Worm (Caenorhabditis elegans) whole organism, young adult: ENCODE results near the gene cope-1.

Experiments used
- B0035.1 ChIP-seq: sonication (generic microtip); optimal IDR thresholded peaks from 2 replicates; lab custom pipeline; 2016; ENCODE audit warnings: missing genetic modification characterization, mild to moderate bottlenecking, missing compliant biosample characterization, missing genotype, missing genetic modification reagents
- C06A6.2 ChIP-seq: fragments of 200-800 bp; sonication (Bioruptor generic); conservative IDR thresholded peaks from 2 replicates; pipeline ENCODE4 v1.3.6; 2022; ENCODE audit warnings: missing genetic modification characterization, missing compliant biosample characterization
- F23B12.7 ChIP-seq: sonication (generic microtip); optimal IDR thresholded peaks from 2 replicates; lab custom pipeline; 2017; ENCODE audit warnings: missing genetic modification characterization, mild to moderate bottlenecking, missing compliant biosample characterization, antibody characterized with exemption, moderate library complexity; ENCODE audit not compliant: insufficient read depth
- F37B4.10 ChIP-seq: fragments of 200-800 bp; sonication (Bioruptor generic); IDR thresholded peaks from 2 replicates; pipeline ENCODE4 v1.3.6; 2022; ENCODE audit warnings: missing genetic modification characterization, missing compliant biosample characterization
- F55B11.4 ChIP-seq: sonication (generic microtip); optimal IDR thresholded peaks from 2 replicates; lab custom pipeline; 2016; ENCODE audit warnings: missing compliant biosample characterization, missing genetic modification characterization, borderline replicate concordance; ENCODE audit not compliant: insufficient read depth
- F57A8.1 ChIP-seq: fragments of 200-800 bp; sonication (Bioruptor generic); optimal IDR thresholded peaks from 2 replicates; lab custom pipeline; 2018; ENCODE audit warnings: mild to moderate bottlenecking, missing genetic modification characterization, moderate library complexity, missing compliant biosample characterization
- F57C9.4 ChIP-seq: sonication (generic microtip); optimal IDR thresholded peaks from 2 replicates; lab custom pipeline; 2017; ENCODE audit warnings: mild to moderate bottlenecking, missing genetic modification characterization, missing compliant biosample characterization
- Y53G8AR.9 ChIP-seq: fragments of 200-800 bp; sonication (Bioruptor generic); conservative IDR thresholded peaks from 2 replicates; pipeline ENCODE4 v1.3.6; 2022; ENCODE audit warnings: missing genetic modification reagents, missing genetic modification characterization, missing compliant biosample characterization
- Y67H2A.10 ChIP-seq: fragments of 200-800 bp; sonication (Bioruptor generic); conservative IDR thresholded peaks from 2 replicates; pipeline ENCODE4 v1.3.6; 2022; ENCODE audit warnings: missing genetic modification reagents, missing genetic modification characterization, missing compliant biosample characterization
- Y79H2A.3 ChIP-seq: fragments of 200-800 bp; sonication (Bioruptor generic); conservative IDR thresholded peaks from 2 replicates; pipeline ENCODE4 v1.3.6; 2022; ENCODE audit warnings: missing genetic modification reagents, missing genetic modification characterization, missing compliant biosample characterization
- aptf-2 ChIP-seq: fragments of 200-800 bp; sonication (Bioruptor generic); conservative IDR thresholded peaks from 2 replicates; pipeline ENCODE4 v1.3.6; 2022; ENCODE audit warnings: missing genetic modification reagents, missing genetic modification characterization, missing compliant biosample characterization
- atf-7 ChIP-seq: sonication (generic microtip); optimal IDR thresholded peaks from 2 replicates; lab custom pipeline; 2017; ENCODE audit warnings: mild to moderate bottlenecking, missing genetic modification characterization, missing compliant biosample characterization
- attf-3 ChIP-seq: fragments of 200-800 bp; sonication (Bioruptor generic); conservative IDR thresholded peaks from 2 replicates; pipeline ENCODE4 v1.3.6; 2022; ENCODE audit warnings: missing genetic modification reagents, missing genetic modification characterization, missing compliant biosample characterization
- bed-2 ChIP-seq: fragments of 200-800 bp; sonication (Bioruptor generic); IDR thresholded peaks from 2 replicates; pipeline ENCODE4 v1.3.6; 2022; ENCODE audit warnings: missing genetic modification reagents, missing genetic modification characterization, missing compliant biosample characterization
- cebp-1 ChIP-seq, 2 experiments: fragments of 200-800 bp in 1 of 2; sonication (Bioruptor generic) in 1 of 2; sonication (generic microtip) in 1 of 2; IDR thresholded peaks in 1 of 2; optimal IDR thresholded peaks in 1 of 2; 2 replicates each; pipeline versions ENCODE4 v1.3.6 to Lab custom; 2017 to 2022; ENCODE audit warnings: missing compliant biosample characterization in 2 of 2, missing genetic modification characterization in 2 of 2, mild to moderate bottlenecking in 1 of 2, missing genetic modification reagents in 1 of 2, moderate library complexity in 1 of 2
- cebp-2 ChIP-seq: fragments of 200-800 bp; sonication (Bioruptor generic); IDR thresholded peaks from 2 replicates; pipeline ENCODE4 v1.3.6; 2022; ENCODE audit warnings: missing genetic modification characterization, missing compliant biosample characterization
- ceh-100 ChIP-seq: fragments of 200-800 bp; sonication (Bioruptor generic); IDR thresholded peaks from 2 replicates; pipeline ENCODE4 v1.3.6; 2022; ENCODE audit warnings: missing genetic modification reagents, missing genetic modification characterization, missing compliant biosample characterization
- ceh-27 ChIP-seq: fragments of 200-800 bp; sonication (Bioruptor generic); optimal IDR thresholded peaks from 2 replicates; lab custom pipeline; 2018; ENCODE audit warnings: mild to moderate bottlenecking, missing genetic modification characterization, moderate library complexity, missing compliant biosample characterization
- ceh-40 ChIP-seq: fragments of 200-800 bp; sonication (Bioruptor generic); IDR thresholded peaks from 2 replicates; pipeline ENCODE4 v1.3.6; 2022; ENCODE audit warnings: missing genetic modification characterization, missing compliant biosample characterization
- ceh-58 ChIP-seq: fragments of 200-800 bp; sonication (Bioruptor generic); IDR thresholded peaks from 2 replicates; pipeline ENCODE4 v1.3.6; 2022; ENCODE audit warnings: missing genetic modification characterization, missing compliant biosample characterization
- dox-1 ChIP-seq: fragments of 200-800 bp; sonication (Bioruptor generic); IDR thresholded peaks from 2 replicates; pipeline ENCODE4 v1.3.6; 2022; ENCODE audit warnings: missing genetic modification reagents, missing genetic modification characterization, missing compliant biosample characterization
- dpl-1 ChIP-seq: fragments of 150-350 bp; optimal IDR thresholded peaks from 2 replicates; lab custom pipeline; 2014; ENCODE audit warnings: missing biosample characterization, missing genetic modification reagents, missing genetic modification characterization
- efl-1 ChIP-seq: fragments of 150-350 bp; optimal IDR thresholded peaks from 2 replicates; lab custom pipeline; 2014; ENCODE audit warnings: missing biosample characterization, missing genetic modification reagents, missing genetic modification characterization
- fkh-3 ChIP-seq: sonication (generic microtip); optimal IDR thresholded peaks from 2 replicates; lab custom pipeline; 2016; ENCODE audit warnings: mild to moderate bottlenecking, missing genetic modification characterization, missing compliant biosample characterization
- hmg-1.2 ChIP-seq: fragments of 200-800 bp; sonication (Bioruptor generic); IDR thresholded peaks from 2 replicates; pipeline ENCODE4 v1.3.6; 2022; ENCODE audit warnings: missing genetic modification reagents, missing genetic modification characterization, missing compliant biosample characterization
- lag-1 ChIP-seq: fragments of 200-800 bp; sonication (Bioruptor generic); IDR thresholded peaks from 2 replicates; pipeline ENCODE4 v1.3.6; 2022; ENCODE audit warnings: missing genetic modification reagents, missing genetic modification characterization, missing compliant biosample characterization
- madf-3 ChIP-seq: fragments of 200-800 bp; sonication (Bioruptor generic); IDR thresholded peaks from 2 replicates; pipeline ENCODE4 v1.3.6; 2022; ENCODE audit warnings: missing genetic modification reagents, missing genetic modification characterization, missing compliant biosample characterization
- madf-8 ChIP-seq: fragments of 200-800 bp; sonication (Bioruptor generic); conservative IDR thresholded peaks from 2 replicates; pipeline ENCODE4 v1.3.6; 2022; ENCODE audit warnings: missing genetic modification reagents, missing genetic modification characterization, missing compliant biosample characterization
- mel-28 ChIP-seq: sonication (generic microtip); optimal IDR thresholded peaks from 2 replicates; lab custom pipeline; 2016; ENCODE audit warnings: borderline replicate concordance, mild to moderate bottlenecking, missing genetic modification characterization, missing compliant biosample characterization
- mxl-1 ChIP-seq: sonication (generic microtip); optimal IDR thresholded peaks from 2 replicates; lab custom pipeline; 2016; ENCODE audit warnings: missing genetic modification characterization, missing compliant biosample characterization
- nhr-90 ChIP-seq: sonication (generic microtip); optimal IDR thresholded peaks from 2 replicates; lab custom pipeline; 2016; ENCODE audit warnings: missing genotype, mild to moderate bottlenecking, missing genetic modification characterization, missing compliant biosample characterization
- repo-1 ChIP-seq: sonication (generic microtip); optimal IDR thresholded peaks from 2 replicates; lab custom pipeline; 2017; ENCODE audit warnings: mild to moderate bottlenecking, missing genetic modification characterization, missing compliant biosample characterization
- rpc-1 ChIP-seq, 2 experiments: fragments of 150-350 bp in 1 of 2; sonication (generic microtip) in 1 of 2; optimal IDR thresholded peaks; 2 replicates each; lab custom pipeline; 2014 to 2018; ENCODE audit warnings: missing biosample characterization in 1 of 2, missing genetic modification characterization in 1 of 2, missing genetic modification reagents in 1 of 2, missing genotype in 1 of 2
- snpc-1.1 ChIP-seq: sonication (generic microtip); optimal IDR thresholded peaks from 2 replicates; lab custom pipeline; 2017; ENCODE audit warnings: missing genetic modification characterization, mild to moderate bottlenecking, missing compliant biosample characterization, antibody characterized with exemption, moderate library complexity, missing genotype, missing genetic modification reagents; ENCODE audit not compliant: insufficient read depth
- snpc-4 ChIP-seq, 5 experiments: fragments of 150-350 bp in 1 of 5; sonication (generic microtip) in 4 of 5; optimal IDR thresholded peaks; 2 replicates each; lab custom pipeline; 2014 to 2018; ENCODE audit warnings: missing genetic modification characterization in 5 of 5, missing biosample characterization in 3 of 5, antibody characterized with exemption in 2 of 5, mild to moderate bottlenecking in 2 of 5, missing compliant biosample characterization in 2 of 5, missing genotype in 2 of 5, moderate library complexity in 2 of 5, missing genetic modification reagents in 1 of 5
- tbx-9 ChIP-seq: sonication (generic microtip); optimal IDR thresholded peaks from 2 replicates; lab custom pipeline; 2016; ENCODE audit warnings: borderline replicate concordance, missing genetic modification characterization, inconsistent platforms, missing compliant biosample characterization
- tlf-1 ChIP-seq: fragments of 200-800 bp; sonication (Bioruptor generic); optimal IDR thresholded peaks from 2 replicates; lab custom pipeline; 2018; ENCODE audit warnings: mild to moderate bottlenecking, missing genetic modification characterization, missing compliant biosample characterization
- unc-62 ChIP-seq: fragments of 150-350 bp; optimal IDR thresholded peaks from 2 replicates; lab custom pipeline; 2014; ENCODE audit warnings: missing biosample characterization, missing genetic modification reagents, missing genetic modification characterization
- zim-3 ChIP-seq: sonication (generic microtip); optimal IDR thresholded peaks from 2 replicates; lab custom pipeline; 2017; ENCODE audit warnings: mild to moderate bottlenecking, missing genetic modification characterization, moderate library complexity, missing compliant biosample characterization
- ztf-25 ChIP-seq: fragments of 200-800 bp; sonication (Bioruptor generic); IDR thresholded peaks from 2 replicates; pipeline ENCODE4 v1.3.6; 2022; ENCODE audit warnings: missing genetic modification reagents, missing genetic modification characterization, missing compliant biosample characterization
- ztf-26 ChIP-seq: sonication (generic microtip); optimal IDR thresholded peaks from 2 replicates; lab custom pipeline; 2017; ENCODE audit warnings: missing genetic modification characterization, missing compliant biosample characterization

cope-1 gene

ce11 chrIII:13390789-13391188 is 35.3 kb upstream of the cope-1 start:
- TF ChIP-seq F55B11.4 (tag; lab: Kevin White, UChicago) = no peak
- no peak for TF ChIP-seq aptf-2 (GFP tag; lab: Robert Waterston, UW)
- no peak for TF ChIP-seq dox-1 (GFP tag; lab: Robert Waterston, UW)
- TF ChIP-seq madf-3 (GFP tag; lab: Robert Waterston, UW) = no peak
- TF ChIP-seq dpl-1 = no peak
- TF ChIP-seq rpc-1 (optimal IDR thresholded peaks at IDR 0.05; lab: Kevin White, UChicago) = no peak
- no peak for TF ChIP-seq rpc-1 (tag; optimal IDR thresholded peaks at IDR 0.05; lab: Kevin White, UChicago)
- no peak for TF ChIP-seq ztf-25 (GFP tag; lab: Robert Waterston, UW)
- no peak for TF ChIP-seq zim-3 (tag; lab: Kevin White, UChicago)
- TF ChIP-seq F37B4.10 (GFP tag; lab: Robert Waterston, UW) = no peak
- TF ChIP-seq fkh-3 (tag; lab: Kevin White, UChicago) = no peak
- no peak for TF ChIP-seq efl-1 (GFP tag; lab: Kevin White, UChicago)
- TF ChIP-seq hmg-1.2 = no peak
- TF ChIP-seq snpc-4 (GFP tag; optimal IDR thresholded peaks at IDR 0.05; lab: Kevin White, UChicago) = no peak
- no peak for TF ChIP-seq snpc-4 (tag; optimal IDR thresholded peaks at IDR 0.05; lab: Kevin White, UChicago)
- TF ChIP-seq repo-1 (tag; lab: Kevin White, UChicago) = no peak
- no peak for TF ChIP-seq bed-2 (GFP tag; lab: Robert Waterston, UW)
- TF ChIP-seq Y79H2A.3 (GFP tag; lab: Robert Waterston, UW) = no peak
- no peak for TF ChIP-seq cebp-1 (GFP tag; IDR thresholded peaks at IDR 0.05; lab: Robert Waterston, UW)
- no peak for TF ChIP-seq cebp-1 (tag; optimal IDR thresholded peaks at IDR 0.05; lab: Kevin White, UChicago)
- no peak for TF ChIP-seq Y53G8AR.9 (GFP tag; lab: Robert Waterston, UW)
- TF ChIP-seq tlf-1 (GFP tag; lab: Kevin White, UChicago) = no peak
- no peak for TF ChIP-seq snpc-1.1 (tag; lab: Kevin White, UChicago)

ce11 chrIII:13393239-13393638 is 32.8 kb upstream of the cope-1 start, which contains the start of gene dnj-17:
Gene dnj-17 (minus strand): TSS chrIII:13393339.
- no peak for TF ChIP-seq F57A8.1
- TF ChIP-seq cebp-1 (GFP tag; IDR thresholded peaks at IDR 0.05; lab: Robert Waterston, UW) = no peak
- TF ChIP-seq cebp-1 (tag; optimal IDR thresholded peaks at IDR 0.05; lab: Kevin White, UChicago) = no peak
- no peak for TF ChIP-seq madf-3 (GFP tag; lab: Robert Waterston, UW)
- no peak for TF ChIP-seq mel-28 (tag; lab: Kevin White, UChicago)
- no peak for TF ChIP-seq zim-3 (tag; lab: Kevin White, UChicago)
- TF ChIP-seq hmg-1.2 = peak; percentile 72
- TF ChIP-seq madf-8 = no peak
- TF ChIP-seq atf-7 = no peak
- TF ChIP-seq ceh-100 (GFP tag; lab: Robert Waterston, UW) = no peak

DNA sequence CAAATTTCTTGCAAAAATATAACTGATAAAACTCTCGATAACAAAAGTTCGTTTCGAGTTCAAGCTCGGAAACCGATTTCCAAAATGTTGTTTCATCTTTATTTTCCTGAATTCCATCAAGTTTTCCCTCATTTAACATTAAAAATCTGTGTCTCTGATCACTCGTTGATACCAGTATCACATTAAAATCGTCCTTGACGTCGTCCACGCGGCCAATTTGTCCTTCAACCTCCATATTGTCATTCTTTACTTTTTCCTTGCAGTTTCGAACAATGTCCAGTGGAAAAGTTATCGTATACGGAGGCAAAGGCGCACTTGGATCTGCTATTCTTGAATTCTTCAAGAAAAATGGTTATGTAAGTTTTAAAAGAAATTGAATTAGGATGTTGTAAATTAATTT is 32.4 kb upstream of the cope-1 start, which contains the start of gene qdpr-1:
Gene qdpr-1, plus strand, starts transcription at position 264 of the 400 bp plus-strand sequence.
- TF ChIP-seq ztf-26 (no peak), Y53G8AR.9 (GFP tag; lab: Robert Waterston, UW) (no peak), F57C9.4 (tag; lab: Kevin White, UChicago) (no peak), unc-62 (no peak), ceh-58 (GFP tag; lab: Robert Waterston, UW) (no peak), lag-1 (GFP tag; lab: Robert Waterston, UW) (no peak), B0035.1 (no peak), mxl-1 (no peak), cebp-1 (GFP tag; IDR thresholded peaks at IDR 0.05; lab: Robert Waterston, UW) (no peak), cebp-1 (tag; optimal IDR thresholded peaks at IDR 0.05; lab: Kevin White, UChicago) (no peak), ceh-40 (no peak), attf-3 (GFP tag; lab: Robert Waterston, UW) (no peak), cebp-2 (GFP tag; lab: Robert Waterston, UW) (no peak), ceh-27 (GFP tag; lab: Kevin White, UChicago) (no peak), nhr-90 (tag; lab: Kevin White, UChicago) (no peak), tbx-9 (tag; lab: Kevin White, UChicago) (no peak), F23B12.7 (tag; lab: Kevin White, UChicago) (no peak), Y67H2A.10 (GFP tag; lab: Robert Waterston, UW) (no peak), C06A6.2 (GFP tag; lab: Robert Waterston, UW) (no peak), fkh-3 (tag; lab: Kevin White, UChicago) (no peak)
